Fruit fly (Drosophila melanogaster) whole organism, embryonic: ENCODE results near the gene Lsp1alpha.

ENCODE experiments used
- Atf6 ChIP-seq: fragments of 200-800 bp; sonication (Bioruptor generic); IDR thresholded peaks from 2 replicates; pipeline ENCODE4 v1.3.6; 2022; ENCODE audit warnings: missing biosample characterization, missing genetic modification characterization
- CG10267 ChIP-seq: fragments of 200-800 bp; sonication (Bioruptor generic); optimal IDR thresholded peaks from 2 replicates; lab custom pipeline; 2018; ENCODE audit warnings: missing biosample characterization, mild to moderate bottlenecking, missing genetic modification characterization, moderate library complexity
- CG10543 ChIP-seq: fragments of 200-800 bp; sonication (Bioruptor generic); optimal IDR thresholded peaks from 3 replicates; lab custom pipeline; 2017; ENCODE audit warnings: missing biosample characterization, mild to moderate bottlenecking, missing genetic modification characterization, moderate library complexity
- CG12155 ChIP-seq: fragments of 200-800 bp; sonication (Bioruptor generic); optimal IDR thresholded peaks from 3 replicates; lab custom pipeline; 2016; ENCODE audit warnings: missing biosample characterization, missing genetic modification characterization
- CG12659 ChIP-seq: fragments of 200-800 bp; sonication (Bioruptor generic); optimal IDR thresholded peaks from 3 replicates; lab custom pipeline; 2017; ENCODE audit warnings: mild to moderate bottlenecking, missing biosample characterization, missing genetic modification reagents, missing genetic modification characterization
- CG12769 ChIP-seq: fragments of 200-800 bp; sonication (Bioruptor generic); optimal IDR thresholded peaks from 2 replicates; lab custom pipeline; 2019; ENCODE audit warnings: missing biosample characterization, mild to moderate bottlenecking, missing genetic modification characterization, moderate library complexity
- CG14014 ChIP-seq: fragments of 200-800 bp; sonication (Bioruptor generic); IDR thresholded peaks from 2 replicates; pipeline ENCODE4 v1.3.6; 2022; ENCODE audit warnings: missing biosample characterization, missing genetic modification characterization
- CG15269 ChIP-seq: fragments of 200-800 bp; sonication (Bioruptor generic); optimal IDR thresholded peaks from 2 replicates; lab custom pipeline; 2018; ENCODE audit warnings: missing biosample characterization, mild to moderate bottlenecking, missing genetic modification characterization, moderate library complexity
- CG17359 ChIP-seq: fragments of 200-800 bp; sonication (Bioruptor generic); optimal IDR thresholded peaks from 3 replicates; lab custom pipeline; 2018; ENCODE audit warnings: missing biosample characterization, mild to moderate bottlenecking, missing genetic modification characterization, moderate library complexity
- CG17361 ChIP-seq: fragments of 200-800 bp; sonication (Bioruptor generic); IDR thresholded peaks from 3 replicates; pipeline ENCODE4 v1.3.6; 2022; ENCODE audit warnings: missing biosample characterization, missing genetic modification characterization
- CG18599 ChIP-seq: fragments of 200-800 bp; sonication (Bioruptor generic); optimal IDR thresholded peaks from 3 replicates; lab custom pipeline; 2017; ENCODE audit warnings: missing biosample characterization, missing genetic modification characterization, mild to moderate bottlenecking, moderate library complexity, missing genetic modification reagents
- CG2678 ChIP-seq: fragments of 200-800 bp; sonication (Bioruptor generic); optimal IDR thresholded peaks from 3 replicates; lab custom pipeline; 2019; ENCODE audit warnings: missing biosample characterization, mild to moderate bottlenecking, missing genetic modification characterization, moderate library complexity
- CG2712 ChIP-seq: fragments of 200-800 bp; optimal IDR thresholded peaks from 3 replicates; lab custom pipeline; 2019; ENCODE audit warnings: missing biosample characterization, mild to moderate bottlenecking, missing genetic modification characterization, moderate library complexity
- CG32532 ChIP-seq: fragments of 200-800 bp; sonication (Bioruptor generic); IDR thresholded peaks from 2 replicates; pipeline ENCODE4 v1.3.6; 2022; ENCODE audit warnings: missing biosample characterization, missing genetic modification characterization
- CG4424 ChIP-seq: fragments of 200-800 bp; sonication (Bioruptor generic); optimal IDR thresholded peaks from 3 replicates; lab custom pipeline; 2016; ENCODE audit warnings: missing biosample characterization, missing genetic modification characterization
- CG8290 ChIP-seq, 3 experiments: fragments of 200-800 bp; sonication (Bioruptor generic); optimal IDR thresholded peaks; 2 replicates each; lab custom pipeline; 2016 to 2019; ENCODE audit warnings: missing biosample characterization in 3 of 3, missing genetic modification characterization in 3 of 3, mild to moderate bottlenecking in 2 of 3, moderate library complexity in 1 of 3
- CG8765 ChIP-seq: fragments of 200-800 bp; sonication (Bioruptor generic); IDR thresholded peaks from 2 replicates; pipeline ENCODE4 v1.3.6; 2022; ENCODE audit warnings: missing biosample characterization, missing genetic modification characterization
- CG9215 ChIP-seq: fragments of 200-800 bp; sonication (Bioruptor generic); IDR thresholded peaks from 2 replicates; pipeline ENCODE4 v1.3.6; 2022; ENCODE audit warnings: missing biosample characterization, missing genetic modification characterization
- CG9437 ChIP-seq: fragments of 200-800 bp; sonication (Bioruptor generic); optimal IDR thresholded peaks from 2 replicates; lab custom pipeline; 2018; ENCODE audit warnings: missing biosample characterization, mild to moderate bottlenecking, missing genetic modification characterization
- CG9727 ChIP-seq: fragments of 200-800 bp; sonication (Bioruptor generic); optimal IDR thresholded peaks from 3 replicates; lab custom pipeline; 2017; ENCODE audit warnings: missing biosample characterization, mild to moderate bottlenecking, missing genetic modification characterization
- CG9817 ChIP-seq: fragments of 200-800 bp; sonication (Bioruptor generic); optimal IDR thresholded peaks from 2 replicates; lab custom pipeline; 2018; ENCODE audit warnings: missing biosample characterization, mild to moderate bottlenecking, missing genetic modification characterization, moderate library complexity
- CHES-1-like ChIP-seq: fragments of 200-800 bp; sonication (Bioruptor generic); optimal IDR thresholded peaks from 2 replicates; lab custom pipeline; 2016; ENCODE audit warnings: missing biosample characterization, missing genetic modification characterization
- D19A ChIP-seq: fragments of 200-800 bp; optimal IDR thresholded peaks from 3 replicates; lab custom pipeline; 2019; ENCODE audit warnings: missing biosample characterization, mild to moderate bottlenecking, missing genetic modification characterization, moderate library complexity
- Fer1 ChIP-seq: fragments of 200-800 bp; sonication (Bioruptor generic); optimal IDR thresholded peaks from 2 replicates; lab custom pipeline; 2017; ENCODE audit warnings: missing biosample characterization, mild to moderate bottlenecking, missing genetic modification characterization
- Fer3 ChIP-seq: fragments of 200-800 bp; sonication (Bioruptor generic); optimal IDR thresholded peaks from 2 replicates; lab custom pipeline; 2018; ENCODE audit warnings: missing biosample characterization, mild to moderate bottlenecking, missing genetic modification characterization, moderate library complexity
- HHEX ChIP-seq: fragments of 200-800 bp; sonication (Bioruptor generic); optimal IDR thresholded peaks from 3 replicates; lab custom pipeline; 2017; ENCODE audit warnings: missing biosample characterization, mild to moderate bottlenecking, missing genetic modification characterization, missing genetic modification reagents
- HLH3B ChIP-seq: fragments of 200-800 bp; sonication (Bioruptor generic); IDR thresholded peaks from 2 replicates; pipeline ENCODE4 v1.3.6; 2022; ENCODE audit warnings: missing biosample characterization, missing genetic modification characterization
- PHDP ChIP-seq: fragments of 200-800 bp; sonication (Bioruptor generic); optimal IDR thresholded peaks from 3 replicates; lab custom pipeline; 2018; ENCODE audit warnings: missing biosample characterization, mild to moderate bottlenecking, missing genetic modification characterization, moderate library complexity
- Rfx ChIP-seq: fragments of 200-800 bp; sonication (Bioruptor generic); IDR thresholded peaks from 2 replicates; pipeline ENCODE4 v1.3.6; 2022; ENCODE audit warnings: missing biosample characterization, missing genetic modification characterization
- Rx ChIP-seq: fragments of 200-800 bp; sonication (Bioruptor generic); IDR thresholded peaks from 2 replicates; pipeline ENCODE4 v1.3.6; 2022; ENCODE audit warnings: missing biosample characterization, missing genetic modification characterization
- Sox102F ChIP-seq: fragments of 200-800 bp; sonication (Bioruptor generic); optimal IDR thresholded peaks from 2 replicates; lab custom pipeline; 2018; ENCODE audit warnings: missing biosample characterization, mild to moderate bottlenecking, missing genetic modification characterization, moderate library complexity
- Xbp1 ChIP-seq: fragments of 200-800 bp; sonication (Bioruptor generic); optimal IDR thresholded peaks from 3 replicates; lab custom pipeline; 2016; ENCODE audit warnings: missing biosample characterization, mild to moderate bottlenecking, missing genetic modification characterization
- YL-1 ChIP-seq: fragments of 200-800 bp; sonication (Bioruptor generic); optimal IDR thresholded peaks from 3 replicates; lab custom pipeline; 2017; ENCODE audit warnings: missing biosample characterization, mild to moderate bottlenecking, missing genetic modification characterization
- ara ChIP-seq: fragments of 200-800 bp; sonication (Bioruptor generic); IDR thresholded peaks from 2 replicates; pipeline ENCODE4 v1.3.6; 2022; ENCODE audit warnings: missing biosample characterization, missing genetic modification characterization
- ci ChIP-seq: fragments of 200-800 bp; sonication (Bioruptor generic); IDR thresholded peaks from 3 replicates; pipeline ENCODE4 v1.3.6; 2022; ENCODE audit warnings: missing biosample characterization, missing genetic modification characterization
- fd3F ChIP-seq: fragments of 200-800 bp; sonication (Bioruptor generic); optimal IDR thresholded peaks from 2 replicates; lab custom pipeline; 2018; ENCODE audit warnings: missing biosample characterization, mild to moderate bottlenecking, missing genetic modification characterization, moderate library complexity
- fd96Cb ChIP-seq: fragments of 200-800 bp; sonication (Bioruptor generic); optimal IDR thresholded peaks from 2 replicates; lab custom pipeline; 2018; ENCODE audit warnings: missing biosample characterization, mild to moderate bottlenecking, missing genetic modification characterization, moderate library complexity
- gem ChIP-seq: fragments of 200-800 bp; sonication (Bioruptor generic); optimal IDR thresholded peaks from 2 replicates; lab custom pipeline; 2019; ENCODE audit warnings: missing biosample characterization, mild to moderate bottlenecking, missing genetic modification characterization, moderate library complexity
- grau ChIP-seq: fragments of 200-800 bp; optimal IDR thresholded peaks from 3 replicates; lab custom pipeline; 2019; ENCODE audit warnings: missing biosample characterization, mild to moderate bottlenecking, missing genetic modification characterization, moderate library complexity
- nmo ChIP-seq: fragments of 200-800 bp; sonication (Bioruptor generic); optimal IDR thresholded peaks from 2 replicates; lab custom pipeline; 2018; ENCODE audit warnings: missing biosample characterization, mild to moderate bottlenecking, missing genetic modification characterization, moderate library complexity
- rib ChIP-seq: fragments of 200-800 bp; sonication (Bioruptor generic); IDR thresholded peaks from 2 replicates; pipeline ENCODE4 v1.3.6; 2022; ENCODE audit warnings: missing biosample characterization, missing genetic modification characterization
- scrt ChIP-seq: fragments of 200-800 bp; sonication (Bioruptor generic); optimal IDR thresholded peaks from 2 replicates; lab custom pipeline; 2018; ENCODE audit warnings: missing biosample characterization, mild to moderate bottlenecking, missing genetic modification characterization, moderate library complexity
- tap ChIP-seq: fragments of 200-800 bp; optimal IDR thresholded peaks from 3 replicates; lab custom pipeline; 2019; ENCODE audit warnings: missing biosample characterization, mild to moderate bottlenecking, missing genetic modification characterization, moderate library complexity
- tio ChIP-seq: fragments of 200-800 bp; sonication (Bioruptor generic); optimal IDR thresholded peaks from 2 replicates; lab custom pipeline; 2017; ENCODE audit warnings: missing biosample characterization, missing genetic modification characterization, inconsistent platforms
- unpg ChIP-seq: fragments of 200-800 bp; sonication (Bioruptor generic); optimal IDR thresholded peaks from 3 replicates; lab custom pipeline; 2018; ENCODE audit warnings: missing biosample characterization, mild to moderate bottlenecking, missing genetic modification characterization, moderate library complexity
- usp ChIP-seq: fragments of >200 bp; optimal IDR thresholded peaks from 2 replicates; lab custom pipeline; 2017; ENCODE audit warnings: missing biosample characterization, missing genetic modification characterization
- zfh1 ChIP-seq: fragments of 200-800 bp; sonication (Bioruptor generic); IDR thresholded peaks from 3 replicates; pipeline ENCODE4 v1.3.6; 2022; ENCODE audit warnings: missing biosample characterization, missing genetic modification characterization

The Lsp1alpha gene

DNA sequence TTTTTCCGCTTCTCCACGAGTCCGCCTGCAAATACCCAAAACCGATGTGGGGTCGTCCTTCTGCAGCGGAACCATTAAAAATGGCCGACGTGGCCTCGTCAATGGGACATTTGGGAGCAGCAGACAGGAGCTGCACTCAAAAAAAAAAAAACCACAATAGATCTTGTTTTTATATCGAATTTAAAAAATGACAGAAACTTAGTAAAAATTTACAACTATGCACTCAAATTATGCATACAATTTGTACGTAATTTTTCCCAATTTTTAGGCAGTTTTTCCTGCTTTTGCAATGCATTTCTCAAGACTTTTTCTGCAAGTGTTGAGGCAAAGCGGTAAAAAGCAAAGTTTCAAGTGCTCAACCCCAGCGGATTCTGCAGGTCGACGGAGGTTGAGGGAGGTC is 43.5 kb downstream of the Lsp1alpha start (continued):
- TF ChIP-seq Sox102F (GFP tag; lab: Kevin White, UChicago): peak; percentile 14

DNA sequence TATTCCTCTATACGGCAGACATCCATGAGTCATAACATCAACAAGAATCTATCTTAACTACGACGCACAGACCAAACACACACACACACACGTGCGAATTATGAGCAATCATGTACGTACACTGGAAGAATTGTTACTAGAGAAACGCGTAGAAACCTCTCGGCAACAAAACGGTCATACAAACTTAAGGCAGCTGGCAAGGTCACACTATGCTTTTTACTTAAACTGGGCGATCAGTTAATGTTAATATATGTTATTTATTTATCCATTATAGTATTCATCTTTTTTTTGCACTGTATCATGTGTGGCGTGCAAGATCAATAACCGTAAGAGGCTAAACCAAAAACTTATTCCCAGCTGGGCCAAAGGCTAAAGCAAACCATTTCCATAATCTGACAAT is 49.1 kb downstream of the Lsp1alpha start:
- TF ChIP-seq CG8290 (GFP tag; optimal IDR thresholded peaks at IDR 0.05; lab: Kevin White, UChicago) (no peak), CG8290 (tag; optimal IDR thresholded peaks at IDR 0.05; lab: Kevin White, UChicago) (peak in 1 of 2 experiments; percentile 61), scrt (peak; percentile 21), CG9437 (GFP tag; lab: Kevin White, UChicago) (no peak), CG17359 (tag; lab: Kevin White, UChicago) (peak; percentile 10), Xbp1 (GFP tag; lab: Kevin White, UChicago) (peak; percentile 44), D19A (no peak), Fer1 (peak; percentile 20), zfh1 (GFP tag; lab: Robert Waterston, UW) (0 out of 3 replicates have a peak, but pooled peaks have one; percentile 47), YL-1 (GFP tag; lab: Kevin White, UChicago) (no peak), CG18599 (GFP tag; lab: Kevin White, UChicago) (peak; percentile 56), grau (tag; lab: Kevin White, UChicago) (peak; percentile 39), CG15269 (peak; percentile 22), CG9727 (GFP tag; lab: Kevin White, UChicago) (peak; percentile 16), fd3F (GFP tag; lab: Kevin White, UChicago) (peak; percentile 2), Fer3 (tag; lab: Kevin White, UChicago) (peak; percentile 20), ara (0 out of 2 replicates have a peak, but pooled peaks have one; percentile 6), CG9817 (tag; lab: Kevin White, UChicago) (peak; percentile 25), CG32532 (GFP tag; lab: Robert Waterston, UW) (0 out of 2 replicates have a peak, but pooled peaks have one; percentile 37), unpg (peak; percentile 20), CHES-1-like (GFP tag; lab: Kevin White, UChicago) (no peak), Rfx (GFP tag; lab: Robert Waterston, UW) (peak; percentile 51; the same call in 1 of the 2 replicates), CG12769 (peak; percentile 20), CG4424 (peak; percentile 8), CG12155 (GFP tag; lab: Kevin White, UChicago) (peak; percentile 5), PHDP (tag; lab: Kevin White, UChicago) (peak; percentile 41), CG10267 (tag; lab: Kevin White, UChicago) (peak; percentile 11), CG12659 (peak; percentile 2), CG14014 (GFP tag; lab: Robert Waterston, UW) (0 out of 2 replicates have a peak, but pooled peaks have one; percentile 42), CG9215 (no peak), usp (no peak), CG17361 (GFP tag; lab: Robert Waterston, UW) (0 out of 3 replicates have a peak, but pooled peaks have one; percentile 24), CG2678 (tag; lab: Kevin White, UChicago) (peak; percentile 52), tio (GFP tag; lab: Kevin White, UChicago) (peak; percentile 20), CG10543 (no peak), nmo (GFP tag; lab: Kevin White, UChicago) (peak; percentile 10), CG8765 (no peak), Atf6 (peak; percentile 24; the same call in 1 of the 2 replicates), ci (GFP tag; lab: Robert Waterston, UW) (peak; percentile 53; the same call in 1 of the 3 replicates), Rx (GFP tag; lab: Robert Waterston, UW) (no peak), tap (tag; lab: Kevin White, UChicago) (peak; percentile 14), HLH3B (GFP tag; lab: Robert Waterston, UW) (peak; percentile 9; the same call in 1 of the 2 replicates), HHEX (GFP tag; lab: Kevin White, UChicago) (peak; percentile 21), rib (no peak), CG2712 (tag; lab: Kevin White, UChicago) (peak; percentile 18), fd96Cb (peak; percentile 10), gem (tag; lab: Kevin White, UChicago) (peak; percentile 56)
